Worm (Caenorhabditis elegans) whole organism, L3 larva: ENCODE measurements around the gene B0365.9.

ENCODE experiments used
- ZK546.5 ChIP-seq: sonication (generic microtip); optimal IDR thresholded peaks from 2 replicates; lab custom pipeline; 2017; ENCODE audit warnings: missing biosample characterization, missing genetic modification characterization
- aly-2 ChIP-seq: fragments of 150-350 bp; optimal IDR thresholded peaks from 2 replicates; lab custom pipeline; 2014; ENCODE audit warnings: missing biosample characterization, missing genetic modification characterization
- ceh-28 ChIP-seq: fragments of 150-350 bp; optimal IDR thresholded peaks from 2 replicates; lab custom pipeline; 2014; ENCODE audit warnings: missing biosample characterization, missing genetic modification reagents, missing genetic modification characterization
- ceh-9 ChIP-seq: sonication (generic microtip); optimal IDR thresholded peaks from 2 replicates; lab custom pipeline; 2018; ENCODE audit warnings: missing biosample characterization, missing genetic modification characterization
- daf-12 ChIP-seq: fragments of 150-350 bp; optimal IDR thresholded peaks from 2 replicates; lab custom pipeline; 2014; ENCODE audit warnings: missing biosample characterization, missing genetic modification reagents, missing genetic modification characterization
- elt-1 ChIP-seq: fragments of 150-350 bp; optimal IDR thresholded peaks from 2 replicates; lab custom pipeline; 2014; ENCODE audit warnings: missing biosample characterization, missing genetic modification characterization
- elt-2 ChIP-seq: sonication (generic microtip); optimal IDR thresholded peaks from 2 replicates; lab custom pipeline; 2016; ENCODE audit warnings: missing genetic modification reagents, mild to moderate bottlenecking, missing genetic modification characterization, missing compliant biosample characterization
- elt-3 ChIP-seq, 3 experiments: fragments of 150-350 bp in 1 of 3; sonication (generic microtip) in 2 of 3; optimal IDR thresholded peaks; 2 replicates in 2 of 3; 4 replicates in 1 of 3; lab custom pipeline; 2014 to 2017; ENCODE audit warnings: missing biosample characterization in 3 of 3, missing genetic modification characterization in 3 of 3
- fkh-10 ChIP-seq: sonication (generic microtip); optimal IDR thresholded peaks from 2 replicates; lab custom pipeline; 2017; ENCODE audit warnings: missing biosample characterization, missing genetic modification reagents, missing genetic modification characterization
- fos-1 ChIP-seq: fragments of 150-350 bp; optimal IDR thresholded peaks from 2 replicates; lab custom pipeline; 2014; ENCODE audit warnings: missing biosample characterization, missing genetic modification characterization
- hmg-11 ChIP-seq: sonication (generic microtip); optimal IDR thresholded peaks from 2 replicates; lab custom pipeline; 2016; ENCODE audit warnings: missing genetic modification characterization, missing compliant biosample characterization
- lin-15B ChIP-seq: fragments of 150-350 bp; optimal IDR thresholded peaks from 2 replicates; lab custom pipeline; 2014; ENCODE audit warnings: missing biosample characterization, missing genetic modification characterization
- lin-39 ChIP-seq: fragments of 150-350 bp; optimal IDR thresholded peaks from 2 replicates; lab custom pipeline; 2018; ENCODE audit warnings: missing biosample characterization, missing genetic modification reagents, missing genetic modification characterization
- mml-1 ChIP-seq: fragments of 150-350 bp; sonication (generic microtip); optimal IDR thresholded peaks from 3 replicates; lab custom pipeline; 2014; ENCODE audit warnings: missing biosample characterization, missing genetic modification characterization
- nhr-12 ChIP-seq: fragments of 150-350 bp; optimal IDR thresholded peaks from 2 replicates; lab custom pipeline; 2014; ENCODE audit warnings: missing biosample characterization, missing genetic modification characterization
- nhr-25 ChIP-seq: sonication (generic microtip); optimal IDR thresholded peaks from 2 replicates; lab custom pipeline; 2017; ENCODE audit warnings: missing biosample characterization, missing genetic modification characterization
- nhr-43 ChIP-seq: sonication (generic microtip); optimal IDR thresholded peaks from 2 replicates; lab custom pipeline; 2016; ENCODE audit warnings: mild to moderate bottlenecking, missing genetic modification characterization, missing compliant biosample characterization; ENCODE audit not compliant: poor library complexity, severe bottlenecking
- nhr-67 ChIP-seq: fragments of 150-350 bp; optimal IDR thresholded peaks from 2 replicates; lab custom pipeline; 2014; ENCODE audit warnings: missing biosample characterization, missing genetic modification characterization
- nhr-76 ChIP-seq: fragments of 150-350 bp; sonication (generic microtip); optimal IDR thresholded peaks from 5 replicates; lab custom pipeline; 2014; ENCODE audit warnings: missing biosample characterization, missing genetic modification characterization
- nhr-77 ChIP-seq: fragments of 150-350 bp; optimal IDR thresholded peaks from 2 replicates; lab custom pipeline; 2014; ENCODE audit warnings: missing biosample characterization, missing genetic modification characterization
- pha-4 ChIP-seq: fragments of 150-350 bp; optimal IDR thresholded peaks from 2 replicates; lab custom pipeline; 2014; ENCODE audit warnings: missing biosample characterization, missing genetic modification reagents, missing genetic modification characterization
- pqm-1 ChIP-seq: fragments of 150-350 bp; optimal IDR thresholded peaks from 2 replicates; lab custom pipeline; 2017; ENCODE audit warnings: missing biosample characterization, missing genetic modification characterization, inconsistent platforms
- sea-2 ChIP-seq: fragments of 150-350 bp; sonication (generic microtip); optimal IDR thresholded peaks from 4 replicates; lab custom pipeline; 2014; ENCODE audit warnings: missing biosample characterization, missing genetic modification reagents, missing genetic modification characterization
- snpc-4 ChIP-seq: fragments of 150-350 bp; optimal IDR thresholded peaks from 2 replicates; lab custom pipeline; 2014; ENCODE audit warnings: missing biosample characterization, missing genetic modification characterization
- tbx-2 ChIP-seq: sonication (generic microtip); optimal IDR thresholded peaks from 2 replicates; lab custom pipeline; 2016; ENCODE audit warnings: mild to moderate bottlenecking, missing genetic modification characterization, missing compliant biosample characterization
- unc-39 ChIP-seq: sonication (generic microtip); optimal IDR thresholded peaks from 4 replicates; lab custom pipeline; 2017; ENCODE audit warnings: missing biosample characterization, missing genetic modification characterization
- unc-62 ChIP-seq: fragments of 150-350 bp; sonication (generic microtip); optimal IDR thresholded peaks from 4 replicates; lab custom pipeline; 2014; ENCODE audit warnings: missing biosample characterization, missing genetic modification reagents, missing genetic modification characterization
- zag-1 ChIP-seq: fragments of 150-350 bp; optimal IDR thresholded peaks from 2 replicates; lab custom pipeline; 2014; ENCODE audit warnings: missing biosample characterization, missing genetic modification characterization
- ztf-4 ChIP-seq: fragments of 150-350 bp; optimal IDR thresholded peaks from 2 replicates; lab custom pipeline; 2014; ENCODE audit warnings: missing biosample characterization, missing genetic modification characterization

Gene B0365.9

ce11 chrV:13173718-13174117, 40.4 kb upstream of the B0365.9 start:
- TF ChIP-seq nhr-12 (tag; lab: Kevin White, UChicago), result no peak
- TF ChIP-seq nhr-43 (tag; lab: Kevin White, UChicago), result peak; percentile 5
- peak; percentile 17 for TF ChIP-seq elt-2 (tag; lab: Kevin White, UChicago)
- no peak for TF ChIP-seq ZK546.5 (tag; lab: Kevin White, UChicago)
- no peak for TF ChIP-seq unc-39 (tag; lab: Kevin White, UChicago)
- TF ChIP-seq elt-3 (tag; optimal IDR thresholded peaks at IDR 0.05; lab: Kevin White, UChicago), result no peak
- no peak for TF ChIP-seq hmg-11
- TF ChIP-seq tbx-2 (tag; lab: Kevin White, UChicago), result no peak
- no peak for TF ChIP-seq elt-1 (tag; lab: Kevin White, UChicago)
- no peak for TF ChIP-seq snpc-4 (tag; lab: Kevin White, UChicago)
- TF ChIP-seq unc-62 (GFP tag; lab: Kevin White, UChicago), result no peak
- TF ChIP-seq ztf-4, result no peak
- TF ChIP-seq ceh-9 (tag; lab: Kevin White, UChicago), result no peak

- TF ChIP-seq snpc-4 (tag; lab: Kevin White, UChicago), result no peak
- no peak for TF ChIP-seq fos-1 (tag; lab: Kevin White, UChicago)
- no peak for TF ChIP-seq aly-2
- TF ChIP-seq ceh-9 (tag; lab: Kevin White, UChicago), result no peak
- TF ChIP-seq nhr-25 (tag; lab: Kevin White, UChicago), result no peak
- TF ChIP-seq mml-1 (tag; lab: Kevin White, UChicago), result no peak
- no peak for TF ChIP-seq nhr-43 (tag; lab: Kevin White, UChicago)
- no peak for TF ChIP-seq elt-1 (tag; lab: Kevin White, UChicago)
- no peak for TF ChIP-seq daf-12 (tag; lab: Kevin White, UChicago)
- TF ChIP-seq unc-62 (GFP tag; lab: Kevin White, UChicago), result no peak
- TF ChIP-seq nhr-67, result no peak
- no peak for TF ChIP-seq zag-1 (tag; lab: Kevin White, UChicago)
- no peak for TF ChIP-seq ZK546.5 (tag; lab: Kevin White, UChicago)
- no peak for TF ChIP-seq nhr-76 (tag; lab: Kevin White, UChicago)
- TF ChIP-seq pha-4, result no peak
- no peak for TF ChIP-seq sea-2 (GFP tag; lab: Kevin White, UChicago)
Measured at ce11 chrV:13170497-13170896, 37.1 kb upstream of the B0365.9 start.

ce11 chrV:13166582-13166981, 33.2 kb upstream of the B0365.9 start:
- TF ChIP-seq hmg-11 (peak; percentile 4), pqm-1 (tag; lab: Kevin White, UChicago) (no peak)

- TF ChIP-seq unc-62 (GFP tag; lab: Kevin White, UChicago) (no peak), fkh-10 (GFP tag; lab: Kevin White, UChicago) (peak; percentile 40), ceh-28 (tag; lab: Kevin White, UChicago) (no peak)
- TF ChIP-seq, all 47 proteins: peak for 1
Measured at ce11 chrV:13165244-13165643, 31.9 kb upstream of the B0365.9 start.

ce11 chrV:13163841-13164240, 30.5 kb upstream of the B0365.9 start:
- TF ChIP-seq pqm-1 (tag; lab: Kevin White, UChicago) (peak; percentile 51), snpc-4 (tag; lab: Kevin White, UChicago) (peak; percentile 14), pha-4 (peak; percentile 62), elt-2 (tag; lab: Kevin White, UChicago) (peak; percentile 80), sea-2 (GFP tag; lab: Kevin White, UChicago) (no peak), mml-1 (tag; lab: Kevin White, UChicago) (no peak), nhr-76 (tag; lab: Kevin White, UChicago) (no peak)

ce11 chrV:13162885-13163284, 29.5 kb upstream of the B0365.9 start:
- TF ChIP-seq snpc-4 (tag; lab: Kevin White, UChicago) (peak; percentile 81), lin-15B (no peak), nhr-77 (tag; lab: Kevin White, UChicago) (no peak), nhr-67 (no peak)

- peak; percentile 11 for TF ChIP-seq lin-39 (tag; lab: Kevin White, UChicago)
- TF ChIP-seq ztf-4, result no peak
Measured at ce11 chrV:13161052-13161451, 27.7 kb upstream of the B0365.9 start.
